Worm (Caenorhabditis elegans): ENCODE results near the gene cyp-13A2.

DNA sequence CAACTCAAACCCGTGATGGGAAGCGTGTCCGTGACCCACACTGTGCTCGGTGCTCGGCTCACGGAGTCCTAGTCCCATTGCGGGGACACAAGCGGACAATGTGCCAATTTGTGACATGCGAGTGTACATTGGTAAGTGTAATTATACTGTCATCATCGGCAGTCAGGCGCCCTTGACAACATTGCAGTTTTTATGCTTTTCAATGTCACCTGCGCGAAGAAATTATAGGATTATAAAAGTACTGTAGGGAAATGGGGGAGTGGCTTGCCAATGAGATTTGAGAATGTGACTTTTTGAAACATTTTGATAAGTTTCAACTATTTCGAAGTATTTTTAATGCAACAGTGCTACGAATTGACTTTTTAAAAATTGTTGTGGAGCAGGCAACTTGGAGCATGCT lies 51.6 kb downstream of the cyp-13A2 start:
- TF ChIP-seq unc-55 (GFP tag; optimal IDR thresholded peaks at IDR 0.05): no peak
- TF ChIP-seq pat-9 (tag; optimal IDR thresholded peaks at IDR 0.05): no peak
- TF ChIP-seq nfya-1 (tag; optimal IDR thresholded peaks at IDR 0.05): no peak
- TF ChIP-seq ceh-22 (tag; optimal IDR thresholded peaks at IDR 0.05): no peak
- no peak for TF ChIP-seq lin-11 (tag; optimal IDR thresholded peaks at IDR 0.05)

All from whole organism, late embryonic.